Fruit fly (Drosophila melanogaster) Kc167 (cell line): Measurements from ENCODE around the gene Gmd.

Experiments
- Myc ChIP-seq: fragments of >200 bp; optimal IDR thresholded peaks from 2 replicates; lab custom pipeline; 2017; ENCODE audit warnings: missing external identifiers
- h ChIP-seq: fragments of >200 bp; optimal IDR thresholded peaks from 3 replicates; lab custom pipeline; 2018; ENCODE audit warnings: missing external identifiers
- insv ChIP-seq: fragments of >200 bp; optimal IDR thresholded peaks from 3 replicates; lab custom pipeline; 2018; ENCODE audit warnings: missing external identifiers
- ttk ChIP-seq: sonication (Bioruptor generic); optimal IDR thresholded peaks from 2 replicates; lab custom pipeline; 2017; ENCODE audit warnings: missing external identifiers

DNA sequence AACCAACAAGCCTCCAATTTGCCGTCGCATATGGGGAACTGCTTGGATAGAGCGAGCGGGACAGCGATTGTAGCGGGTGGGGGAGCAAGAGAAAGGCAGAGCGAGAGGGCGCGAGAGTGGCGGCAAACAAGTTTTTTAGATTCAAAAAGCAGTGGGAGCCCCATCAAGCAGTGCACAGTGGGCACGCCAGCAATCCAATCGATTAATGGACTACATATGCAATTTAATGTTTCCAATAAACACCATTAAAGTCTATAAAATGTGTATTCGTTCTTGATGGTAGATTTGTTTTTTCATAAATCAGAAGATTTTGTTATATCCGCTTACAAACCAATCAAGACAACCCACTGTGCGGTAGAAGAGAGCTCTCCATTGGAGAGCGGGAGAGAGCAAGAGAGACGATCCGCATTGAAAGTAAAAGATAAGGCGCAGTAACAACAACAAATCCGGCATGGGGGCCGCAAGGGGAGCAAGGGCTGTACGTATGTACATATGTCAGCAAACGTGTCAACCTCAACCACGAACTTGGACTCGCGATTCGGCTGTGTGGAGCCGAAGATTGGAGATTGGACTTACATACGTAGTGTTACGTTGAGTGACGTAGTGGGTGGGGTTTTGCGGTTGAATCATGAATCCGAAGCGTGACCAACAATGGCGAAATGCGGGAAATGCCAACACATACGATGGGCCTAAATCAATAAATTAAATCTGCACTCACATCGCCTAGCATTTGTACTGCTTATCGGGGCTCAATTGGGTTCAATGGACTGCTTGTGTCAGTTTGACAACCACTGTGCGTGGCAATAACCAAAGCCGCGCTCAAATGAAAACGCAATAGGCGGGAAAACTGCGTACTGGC, 20.8 kb upstream of the Gmd start:
- TF ChIP-seq h (lab: Kevin White, UChicago): no peak
- TF ChIP-seq Myc: no peak
- TF ChIP-seq ttk (lab: Kevin White, UChicago): no peak
- TF ChIP-seq insv: no peak
